Fruit fly (Drosophila melanogaster): ENCODE data around the gene Bre1.

Bre1 gene

dm6 chr3L:5787476-5787875 lies 6.5 kb downstream of the Bre1 start:
- no peak for TF ChIP-seq CG34376 (GFP tag; optimal IDR thresholded peaks at IDR 0.05)
- no peak for TF ChIP-seq odd (GFP tag; optimal IDR thresholded peaks at IDR 0.05)
- peak; percentile 44 for TF ChIP-seq CG15479 (GFP tag; optimal IDR thresholded peaks at IDR 0.05)
- peak; percentile 36; the same call in 1 of the 2 replicates for TF ChIP-seq vvl (GFP tag; IDR thresholded peaks at IDR 0.05)
- TF ChIP-seq Awh (GFP tag; IDR thresholded peaks at IDR 0.05) = peak; percentile 84
- TF ChIP-seq bcd (GFP tag; optimal IDR thresholded peaks at IDR 0.05) = no peak
- TF ChIP-seq crol (GFP tag; IDR thresholded peaks at IDR 0.05) = no peak
- peak; percentile 52 for TF ChIP-seq abd-A (tag; optimal IDR thresholded peaks at IDR 0.05)
- peak; percentile 82 for TF ChIP-seq sr (GFP tag; IDR thresholded peaks at IDR 0.05)
- TF ChIP-seq Fer3 (tag; optimal IDR thresholded peaks at IDR 0.05) = no peak

DNA sequence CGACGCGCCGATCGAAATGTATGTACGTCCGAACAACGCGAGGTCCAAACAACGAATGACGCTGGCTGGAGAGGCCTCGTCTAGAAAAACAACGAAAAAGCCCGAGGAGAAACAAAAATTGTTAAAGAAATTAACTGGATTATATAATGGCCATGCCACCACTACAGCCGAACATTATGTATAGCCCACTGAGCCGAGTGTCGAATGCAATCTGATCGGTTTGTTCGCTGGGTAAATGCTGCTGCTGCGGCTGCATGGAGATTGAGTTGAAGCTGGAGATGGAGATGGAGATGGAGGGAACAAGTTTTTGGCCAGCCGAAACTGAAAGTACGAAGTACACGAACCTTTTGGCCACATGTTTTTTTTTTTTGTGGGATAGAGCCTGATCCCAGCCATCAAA lies 7.4 kb downstream of the Bre1 start, which contains the start of gene Cralbp:
Cralbp (minus strand) TSS at position 115 of the 400 bp plus-strand sequence.
- TF ChIP-seq Blimp-1 (GFP tag; optimal IDR thresholded peaks at IDR 0.05) = peak; percentile 54
- TF ChIP-seq Ets65A (GFP tag) = peak; percentile 69
- no peak for TF ChIP-seq vfl (GFP tag; optimal IDR thresholded peaks at IDR 0.05)
- peak; percentile 45 for TF ChIP-seq oc (tag; optimal IDR thresholded peaks at IDR 0.05)
- TF ChIP-seq chinmo (GFP tag; IDR thresholded peaks at IDR 0.05; ENCODE audit: partially characterized antibody) = 0 out of 4 replicates have a peak, but pooled peaks have one; percentile 71
- no peak for TF ChIP-seq shn (GFP tag; optimal IDR thresholded peaks at IDR 0.05)
- TF ChIP-seq CG6765 (GFP tag; optimal IDR thresholded peaks at IDR 0.05) = no peak
- TF ChIP-seq Opbp (GFP tag; IDR thresholded peaks at IDR 0.05; ENCODE audit: partially characterized antibody) = no peak
- no peak for TF ChIP-seq fd96Cb (tag; optimal IDR thresholded peaks at IDR 0.05)
- TF ChIP-seq wek (GFP tag; optimal IDR thresholded peaks at IDR 0.05) = no peak
- peak in 1 of 2 experiments; percentile 89 for TF ChIP-seq Pdp1 (GFP tag; optimal IDR thresholded peaks at IDR 0.05)
- TF ChIP-seq sens-2 (GFP tag; IDR thresholded peaks at IDR 0.05) = no peak
- TF ChIP-seq HLH4C (GFP tag; IDR thresholded peaks at IDR 0.05; ENCODE audit: partially characterized antibody) = no peak
- no peak for TF ChIP-seq zen (tag; optimal IDR thresholded peaks at IDR 0.05)
- TF ChIP-seq Doc3 (GFP tag; IDR thresholded peaks at IDR 0.05; ENCODE audit: partially characterized antibody) = no peak
- TF ChIP-seq ap (GFP tag; IDR thresholded peaks at IDR 0.05) = no peak
- TF ChIP-seq Drgx (GFP tag; IDR thresholded peaks at IDR 0.05) = 0 out of 2 replicates have a peak, but pooled peaks have one; percentile 22
- no peak for TF ChIP-seq br (optimal IDR thresholded peaks at IDR 0.05)
- no peak for TF ChIP-seq CG4360 (GFP tag; IDR thresholded peaks at IDR 0.05)
- no peak for TF ChIP-seq Elba2 (GFP tag; optimal IDR thresholded peaks at IDR 0.05)
- no peak for TF ChIP-seq Trl (optimal IDR thresholded peaks at IDR 0.05)
- TF ChIP-seq Trl (GFP tag; optimal IDR thresholded peaks at IDR 0.05) = no peak
- peak; percentile 45 for TF ChIP-seq Med (GFP tag)
- no peak for TF ChIP-seq luna (GFP tag; optimal IDR thresholded peaks at IDR 0.05)
- TF ChIP-seq CG5180 (GFP tag; optimal IDR thresholded peaks at IDR 0.05) = peak; percentile 16
- TF ChIP-seq sqz (GFP tag; optimal IDR thresholded peaks at IDR 0.05) = peak; percentile 30
- no peak for TF ChIP-seq Abd-B (GFP tag; optimal IDR thresholded peaks at IDR 0.05)
- TF ChIP-seq dati (GFP tag; IDR thresholded peaks at IDR 0.05) = no peak
- peak; percentile 77 for TF ChIP-seq Deaf1 (tag; optimal IDR thresholded peaks at IDR 0.05)
- peak; percentile 38 for TF ChIP-seq CG12769 (tag; optimal IDR thresholded peaks at IDR 0.05)
- TF ChIP-seq CG17385 (GFP tag; optimal IDR thresholded peaks at IDR 0.05) = no peak

All from whole organism, embryonic.